Worm (Caenorhabditis elegans) whole organism, late embryonic: Measurements from ENCODE around the gene twk-5.

Experiments used
- F13H6.1 ChIP-seq: sonication (generic microtip); optimal IDR thresholded peaks from 2 replicates; lab custom pipeline; 2016; ENCODE audit warnings: missing genetic modification characterization, missing compliant biosample characterization
- K02D7.2 ChIP-seq: sonication (generic microtip); optimal IDR thresholded peaks from 2 replicates; lab custom pipeline; 2017; ENCODE audit warnings: mild to moderate bottlenecking, missing genetic modification characterization, missing compliant biosample characterization
- K09A11.1 ChIP-seq: sonication (generic microtip); optimal IDR thresholded peaks from 2 replicates; lab custom pipeline; 2017; ENCODE audit warnings: antibody characterized with exemption, mild to moderate bottlenecking, missing genetic modification characterization, missing compliant biosample characterization; ENCODE audit not compliant: insufficient read depth
- T23F11.4 ChIP-seq: fragments of 200-800 bp; sonication (Bioruptor generic); optimal IDR thresholded peaks from 2 replicates; lab custom pipeline; 2018; ENCODE audit warnings: mild to moderate bottlenecking, missing genetic modification characterization, missing compliant biosample characterization
- Y22D7AL.16 ChIP-seq: sonication (generic microtip); optimal IDR thresholded peaks from 2 replicates; lab custom pipeline; 2016; ENCODE audit warnings: missing genetic modification characterization, missing compliant biosample characterization
- ama-1 ChIP-seq: fragments of 150-350 bp; optimal IDR thresholded peaks from 2 replicates; lab custom pipeline; 2014
- ceh-14 ChIP-seq: sonication (generic microtip); optimal IDR thresholded peaks from 2 replicates; lab custom pipeline; 2016; ENCODE audit warnings: missing genotype, missing genetic modification characterization, missing compliant biosample characterization
- ceh-18 ChIP-seq: sonication (generic microtip); optimal IDR thresholded peaks from 2 replicates; lab custom pipeline; 2016; ENCODE audit warnings: missing genetic modification characterization, missing compliant biosample characterization
- ceh-2 ChIP-seq: sonication (generic microtip); optimal IDR thresholded peaks from 2 replicates; lab custom pipeline; 2016; ENCODE audit warnings: missing genotype, missing genetic modification characterization, missing compliant biosample characterization
- ceh-22 ChIP-seq: sonication (generic microtip); optimal IDR thresholded peaks from 2 replicates; lab custom pipeline; 2017; ENCODE audit warnings: missing biosample characterization, missing genetic modification characterization
- che-1 ChIP-seq: sonication (generic microtip); optimal IDR thresholded peaks from 2 replicates; lab custom pipeline; 2016; ENCODE audit warnings: mild to moderate bottlenecking, missing genetic modification characterization, missing compliant biosample characterization
- dve-1 ChIP-seq: sonication (generic microtip); optimal IDR thresholded peaks from 2 replicates; lab custom pipeline; 2017; ENCODE audit warnings: antibody characterized with exemption, mild to moderate bottlenecking, missing genetic modification characterization, missing compliant biosample characterization
- elt-2 ChIP-seq: sonication (generic microtip); optimal IDR thresholded peaks from 2 replicates; lab custom pipeline; 2016; ENCODE audit warnings: missing genetic modification reagents, missing genetic modification characterization, missing compliant biosample characterization
- ets-4 ChIP-seq: sonication (generic microtip); optimal IDR thresholded peaks from 2 replicates; lab custom pipeline; 2016; ENCODE audit warnings: missing genetic modification characterization, missing compliant biosample characterization
- fkh-10 ChIP-seq: fragments of 150-350 bp; optimal IDR thresholded peaks from 2 replicates; lab custom pipeline; 2014; ENCODE audit warnings: missing biosample characterization, missing genetic modification reagents, missing genetic modification characterization
- gmeb-2 ChIP-seq: sonication (generic microtip); optimal IDR thresholded peaks from 2 replicates; lab custom pipeline; 2016; ENCODE audit warnings: missing genetic modification characterization, inconsistent platforms, missing compliant biosample characterization
- hlh-13 ChIP-seq: fragments of 200-800 bp; sonication (Bioruptor generic); optimal IDR thresholded peaks from 2 replicates; lab custom pipeline; 2018; ENCODE audit warnings: mild to moderate bottlenecking, missing genetic modification characterization, missing compliant biosample characterization
- hlh-15 ChIP-seq: sonication (generic microtip); optimal IDR thresholded peaks from 2 replicates; lab custom pipeline; 2016; ENCODE audit warnings: missing genetic modification characterization, missing compliant biosample characterization
- hlh-8 ChIP-seq: sonication (generic microtip); optimal IDR thresholded peaks from 2 replicates; lab custom pipeline; 2016; ENCODE audit warnings: missing genotype, missing genetic modification characterization, missing compliant biosample characterization
- lin-11 ChIP-seq: fragments of 200-800 bp; sonication (Bioruptor generic); optimal IDR thresholded peaks from 2 replicates; lab custom pipeline; 2018; ENCODE audit warnings: mild to moderate bottlenecking, missing genetic modification characterization, missing compliant biosample characterization
- madf-2 ChIP-seq: sonication (generic microtip); optimal IDR thresholded peaks from 2 replicates; lab custom pipeline; 2017; ENCODE audit warnings: missing genetic modification characterization, missing compliant biosample characterization
- nhr-11 ChIP-seq: fragments of 150-350 bp; optimal IDR thresholded peaks from 2 replicates; lab custom pipeline; 2014; ENCODE audit warnings: missing biosample characterization, missing genetic modification characterization
- npax-4 ChIP-seq: sonication (generic microtip); optimal IDR thresholded peaks from 2 replicates; lab custom pipeline; 2016; ENCODE audit warnings: missing genetic modification characterization, missing compliant biosample characterization
- pag-3 ChIP-seq: sonication (generic microtip); optimal IDR thresholded peaks from 2 replicates; lab custom pipeline; 2016; ENCODE audit warnings: missing compliant biosample characterization, missing genetic modification characterization, borderline replicate concordance
- pha-4 ChIP-seq: fragments of 150-350 bp; optimal IDR thresholded peaks from 2 replicates; lab custom pipeline; 2018; ENCODE audit warnings: missing biosample characterization, missing genetic modification reagents, missing genetic modification characterization
- tbx-2 ChIP-seq: sonication (generic microtip); optimal IDR thresholded peaks from 2 replicates; lab custom pipeline; 2016; ENCODE audit warnings: missing genetic modification characterization, missing compliant biosample characterization
- tbx-7 ChIP-seq: sonication (generic microtip); optimal IDR thresholded peaks from 2 replicates; lab custom pipeline; 2016; ENCODE audit warnings: missing genotype, missing genetic modification characterization, missing compliant biosample characterization
- unc-42 ChIP-seq: sonication (generic microtip); optimal IDR thresholded peaks from 2 replicates; lab custom pipeline; 2016; ENCODE audit warnings: missing genotype, missing genetic modification characterization, missing compliant biosample characterization
- unc-55 ChIP-seq: sonication (generic microtip); optimal IDR thresholded peaks from 2 replicates; lab custom pipeline; 2017; ENCODE audit warnings: missing biosample characterization, missing genetic modification reagents, missing genetic modification characterization

twk-5 gene

ce11 chrII:11500198-11500597 lies 15.1 kb upstream of the twk-5 start, which contains the start of gene B0334.20:
TSS of gene B0334.20 (minus strand) at chrII:11500459.
- TF ChIP-seq ceh-14 (tag; lab: Kevin White, UChicago) (no peak), lin-11 (tag; lab: Kevin White, UChicago) (no peak), nhr-11 (no peak), gmeb-2 (no peak), Y22D7AL.16 (tag; lab: Kevin White, UChicago) (no peak), unc-55 (GFP tag; lab: Kevin White, UChicago) (no peak), ets-4 (tag; lab: Kevin White, UChicago) (no peak), F13H6.1 (tag; lab: Kevin White, UChicago) (no peak), K02D7.2 (tag; lab: Kevin White, UChicago) (no peak), K09A11.1 (no peak), pag-3 (no peak), ceh-18 (tag; lab: Kevin White, UChicago) (no peak)
- TF ChIP-seq, all 69 proteins: peak for 0

ce11 chrII:11497365-11497764 lies 12.3 kb upstream of the twk-5 start, which contains the start of gene B0334.5:
TSS of gene B0334.5 (plus strand) at chrII:11497665.
- TF ChIP-seq T23F11.4: no peak
- no peak for TF ChIP-seq npax-4 (tag; lab: Kevin White, UChicago)
- TF ChIP-seq dve-1 (tag; lab: Kevin White, UChicago): no peak

- TF ChIP-seq ceh-18 (tag; lab: Kevin White, UChicago) (peak; percentile 26), unc-55 (GFP tag; lab: Kevin White, UChicago) (peak; percentile 14), che-1 (tag; lab: Kevin White, UChicago) (no peak), pha-4 (tag; lab: Kevin White, UChicago) (no peak), elt-2 (tag; lab: Kevin White, UChicago) (no peak), ceh-2 (tag; lab: Kevin White, UChicago) (no peak), madf-2 (tag; lab: Kevin White, UChicago) (no peak)
Measured at ce11 chrII:11496767-11497166, 11.7 kb upstream of the twk-5 start, which contains the start of gene emc-5. TSS of gene emc-5 (plus strand) at chrII:11496780.

ce11 chrII:11495806-11496205 lies 10.7 kb upstream of the twk-5 start:
- TF ChIP-seq gmeb-2: no peak
- TF ChIP-seq F13H6.1 (tag; lab: Kevin White, UChicago): no peak
- TF ChIP-seq ceh-14 (tag; lab: Kevin White, UChicago): no peak
- TF ChIP-seq unc-42 (tag; lab: Kevin White, UChicago): no peak
- no peak for TF ChIP-seq ama-1 (lab: Kevin White, UChicago)
- no peak for TF ChIP-seq che-1 (tag; lab: Kevin White, UChicago)
- no peak for TF ChIP-seq ceh-22 (tag; lab: Kevin White, UChicago)

ce11 chrII:11495307-11495706 lies 10.2 kb upstream of the twk-5 start, which contains the start of the genes ooc-3 and B0334.4:
TSS of gene ooc-3 (minus strand) at chrII:11495321.
TSS of gene B0334.4 (plus strand) at chrII:11495692.
- TF ChIP-seq unc-42 (tag; lab: Kevin White, UChicago) (peak; percentile 70), T23F11.4 (no peak)
- TF ChIP-seq, all 69 proteins: peak for 1

- TF ChIP-seq ceh-22 (tag; lab: Kevin White, UChicago) (no peak), elt-2 (tag; lab: Kevin White, UChicago) (peak; percentile 27)
Measured at ce11 chrII:11492843-11493242, 7.7 kb upstream of the twk-5 start, which contains the start of gene hacl-1. TSS of gene hacl-1 (minus strand) at chrII:11492963.

- TF ChIP-seq tbx-7 (tag; lab: Kevin White, UChicago): no peak
- TF ChIP-seq hlh-8: no peak
- TF ChIP-seq fkh-10 (GFP tag; lab: Kevin White, UChicago): no peak
- TF ChIP-seq hlh-13 (GFP tag; lab: Kevin White, UChicago): no peak
- no peak for TF ChIP-seq unc-42 (tag; lab: Kevin White, UChicago)
- no peak for TF ChIP-seq tbx-2 (tag; lab: Kevin White, UChicago)
- no peak for TF ChIP-seq hlh-15 (tag; lab: Kevin White, UChicago)
Measured at ce11 chrII:11487999-11488398, 2.9 kb upstream of the twk-5 start, which contains the start of gene B0334.13. TSS of gene B0334.13 (plus strand) at chrII:11488299.
